Fruit fly (Drosophila melanogaster) whole organism, wandering third instar larva: ENCODE data around the gene Tgs1.

Source experiments
- Abd-B ChIP-seq: fragments of >200 bp; optimal IDR thresholded peaks from 2 replicates; lab custom pipeline; 2017; ENCODE audit warnings: missing biosample characterization, missing genetic modification characterization
- Myc ChIP-seq: fragments of >200 bp; optimal IDR thresholded peaks from 2 replicates; lab custom pipeline; 2017
- OdsH ChIP-seq: fragments of 200-800 bp; sonication (Bioruptor generic); optimal IDR thresholded peaks from 2 replicates; lab custom pipeline; 2016; ENCODE audit warnings: missing biosample characterization, mild to moderate bottlenecking, missing genetic modification characterization
- Sp1 ChIP-seq: fragments of 200-800 bp; sonication (Bioruptor generic); optimal IDR thresholded peaks from 3 replicates; lab custom pipeline; 2019; ENCODE audit warnings: missing biosample characterization, mild to moderate bottlenecking, missing genetic modification characterization, moderate library complexity
- lola ChIP-seq: fragments of >200 bp; optimal IDR thresholded peaks from 2 replicates; lab custom pipeline; 2017; ENCODE audit warnings: missing biosample characterization, missing genetic modification characterization
- psq ChIP-seq: fragments of 200-800 bp; sonication (Bioruptor generic); optimal IDR thresholded peaks from 3 replicates; lab custom pipeline; 2017; ENCODE audit warnings: missing biosample characterization, mild to moderate bottlenecking, missing genetic modification characterization, moderate library complexity
- rgr ChIP-seq: fragments of 200-800 bp; sonication (Bioruptor generic); optimal IDR thresholded peaks from 3 replicates; lab custom pipeline; 2016; ENCODE audit warnings: missing biosample characterization, mild to moderate bottlenecking, missing genetic modification characterization
- sv ChIP-seq: fragments of 200-800 bp; sonication (Bioruptor generic); optimal IDR thresholded peaks from 3 replicates; lab custom pipeline; 2016; ENCODE audit warnings: missing biosample characterization, missing genetic modification characterization
- usp ChIP-seq: fragments of >200 bp; optimal IDR thresholded peaks from 2 replicates; lab custom pipeline; 2017; ENCODE audit warnings: missing biosample characterization, missing genetic modification characterization

dm6 chr3R:18280866-18281473, 25.6 kb downstream of the Tgs1 start:
- TF ChIP-seq psq (no peak), sv (GFP tag; lab: Kevin White, UChicago) (no peak), Myc (lab: Kevin White, UChicago) (no peak), Sp1 (GFP tag; lab: Kevin White, UChicago) (no peak), OdsH (GFP tag; lab: Kevin White, UChicago) (no peak), rgr (GFP tag; lab: Kevin White, UChicago) (no peak), usp (GFP tag; lab: Kevin White, UChicago) (no peak), lola (GFP tag; lab: Kevin White, UChicago) (no peak), Abd-B (GFP tag; lab: Kevin White, UChicago) (no peak)
